Fruit fly (Drosophila melanogaster) whole organism, embryonic: Measurements from ENCODE around the gene U2af50.

ENCODE experiments used
- B-H1 ChIP-seq: fragments of 200-800 bp; sonication (Bioruptor generic); IDR thresholded peaks from 3 replicates; pipeline ENCODE4 v1.3.6; 2022; ENCODE audit warnings: missing biosample characterization, missing genetic modification characterization
- CG1024 ChIP-seq: fragments of 200-800 bp; sonication (Bioruptor generic); IDR thresholded peaks from 2 replicates; pipeline ENCODE4 v1.3.6; 2022; ENCODE audit warnings: missing biosample characterization, missing genetic modification characterization
- CG10959 ChIP-seq: fragments of 200-800 bp; sonication (Bioruptor generic); IDR thresholded peaks from 2 replicates; pipeline ENCODE4 v1.3.6; 2022; ENCODE audit warnings: missing biosample characterization, missing genetic modification characterization
- CG11085 ChIP-seq: fragments of 200-800 bp; sonication (Bioruptor generic); IDR thresholded peaks from 2 replicates; pipeline ENCODE4 v1.3.6; 2022; ENCODE audit warnings: missing biosample characterization, missing genetic modification characterization
- CG11398 ChIP-seq: fragments of 200-800 bp; sonication (Bioruptor generic); optimal IDR thresholded peaks from 2 replicates; lab custom pipeline; 2016; ENCODE audit warnings: missing biosample characterization, missing genetic modification characterization
- CG15269 ChIP-seq: fragments of 200-800 bp; sonication (Bioruptor generic); optimal IDR thresholded peaks from 2 replicates; lab custom pipeline; 2018; ENCODE audit warnings: missing biosample characterization, mild to moderate bottlenecking, missing genetic modification characterization, moderate library complexity
- CG15601 ChIP-seq: fragments of 200-800 bp; sonication (Bioruptor generic); optimal IDR thresholded peaks from 3 replicates; lab custom pipeline; 2019; ENCODE audit warnings: missing biosample characterization, mild to moderate bottlenecking, missing genetic modification characterization, moderate library complexity
- CG18011 ChIP-seq: fragments of 200-800 bp; sonication (Bioruptor generic); optimal IDR thresholded peaks from 2 replicates; lab custom pipeline; 2017; ENCODE audit warnings: missing biosample characterization, missing genetic modification characterization, mild to moderate bottlenecking, moderate library complexity, missing genotype
- CG18262 ChIP-seq: fragments of 200-800 bp; optimal IDR thresholded peaks from 3 replicates; lab custom pipeline; 2019; ENCODE audit warnings: missing biosample characterization, mild to moderate bottlenecking, missing genetic modification characterization, moderate library complexity
- CG2202 ChIP-seq: fragments of 200-800 bp; sonication (Bioruptor generic); optimal IDR thresholded peaks from 2 replicates; lab custom pipeline; 2018; ENCODE audit warnings: missing biosample characterization, mild to moderate bottlenecking, missing genetic modification characterization
- CG5245 ChIP-seq: fragments of 200-800 bp; sonication (Bioruptor generic); optimal IDR thresholded peaks from 3 replicates; lab custom pipeline; 2016; ENCODE audit warnings: missing biosample characterization, missing genetic modification characterization
- CG5953 ChIP-seq: fragments of 200-800 bp; sonication (Bioruptor generic); IDR thresholded peaks from 2 replicates; pipeline ENCODE4 v1.3.6; 2022; ENCODE audit warnings: missing biosample characterization, missing genetic modification characterization
- CG6683 ChIP-seq: fragments of 200-800 bp; sonication (Bioruptor generic); optimal IDR thresholded peaks from 2 replicates; lab custom pipeline; 2017; ENCODE audit warnings: missing biosample characterization, mild to moderate bottlenecking, missing genetic modification characterization, missing genetic modification reagents
- CG6689 ChIP-seq: fragments of 200-800 bp; sonication (Bioruptor generic); IDR thresholded peaks from 2 replicates; pipeline ENCODE4 v1.3.6; 2022; ENCODE audit warnings: missing biosample characterization, missing genetic modification characterization
- CG9437 ChIP-seq: fragments of 200-800 bp; sonication (Bioruptor generic); optimal IDR thresholded peaks from 2 replicates; lab custom pipeline; 2018; ENCODE audit warnings: missing biosample characterization, mild to moderate bottlenecking, missing genetic modification characterization
- CoRest ChIP-seq: fragments of 200-800 bp; sonication (Bioruptor generic); optimal IDR thresholded peaks from 3 replicates; lab custom pipeline; 2018; ENCODE audit warnings: missing biosample characterization, mild to moderate bottlenecking, missing genetic modification characterization, moderate library complexity
- CrebB ChIP-seq: fragments of 200-800 bp; sonication (Bioruptor generic); optimal IDR thresholded peaks from 3 replicates; lab custom pipeline; 2018; ENCODE audit warnings: missing biosample characterization, mild to moderate bottlenecking, missing genetic modification characterization
- D ChIP-seq, 2 experiments: fragments of 200-800 bp in 1 of 2; fragments of >200 bp in 1 of 2; sonication (Bioruptor generic) in 1 of 2; optimal IDR thresholded peaks; 2 replicates in 1 of 2; 3 replicates in 1 of 2; lab custom pipeline; 2017; ENCODE audit warnings: mild to moderate bottlenecking in 1 of 2, missing biosample characterization in 1 of 2, missing genetic modification characterization in 1 of 2, missing genetic modification reagents in 1 of 2
- Doc2 ChIP-seq: fragments of 200-800 bp; sonication (Bioruptor generic); IDR thresholded peaks from 2 replicates; pipeline ENCODE4 v1.3.6; 2022; ENCODE audit warnings: missing biosample characterization, missing genetic modification characterization
- Jarid2 ChIP-seq: fragments of 200-800 bp; sonication (Bioruptor generic); optimal IDR thresholded peaks from 3 replicates; lab custom pipeline; 2017; ENCODE audit warnings: mild to moderate bottlenecking, missing biosample characterization, missing genetic modification reagents, missing genetic modification characterization
- Lhr ChIP-seq: fragments of 200-800 bp; sonication (Bioruptor generic); optimal IDR thresholded peaks from 3 replicates; lab custom pipeline; 2017; ENCODE audit warnings: mild to moderate bottlenecking, missing biosample characterization, missing genetic modification reagents, missing genetic modification characterization
- MBD-R2 ChIP-seq: fragments of 200-800 bp; sonication (Bioruptor generic); IDR thresholded peaks from 2 replicates; pipeline ENCODE4 v1.3.6; 2022; ENCODE audit warnings: missing biosample characterization, missing genetic modification characterization
- Max ChIP-seq: fragments of 200-800 bp; sonication (Bioruptor generic); optimal IDR thresholded peaks from 2 replicates; lab custom pipeline; 2016; ENCODE audit warnings: missing biosample characterization, mild to moderate bottlenecking, missing genetic modification characterization
- NC2β ChIP-seq: fragments of 200-800 bp; sonication (Bioruptor generic); optimal IDR thresholded peaks from 2 replicates; lab custom pipeline; 2016; ENCODE audit warnings: missing biosample characterization, missing genetic modification characterization
- Side ChIP-seq: fragments of 200-800 bp; sonication (Bioruptor generic); optimal IDR thresholded peaks from 2 replicates; lab custom pipeline; 2016; ENCODE audit warnings: missing biosample characterization, missing genetic modification characterization
- Sox100B ChIP-seq: fragments of 200-800 bp; sonication (Bioruptor generic); optimal IDR thresholded peaks from 3 replicates; lab custom pipeline; 2018; ENCODE audit warnings: missing biosample characterization, mild to moderate bottlenecking, missing genetic modification characterization
- Spps ChIP-seq: fragments of 200-800 bp; sonication (Bioruptor generic); optimal IDR thresholded peaks from 2 replicates; lab custom pipeline; 2018; ENCODE audit warnings: missing biosample characterization, mild to moderate bottlenecking, missing genetic modification characterization
- amos ChIP-seq: fragments of 200-800 bp; sonication (Bioruptor generic); IDR thresholded peaks from 2 replicates; pipeline ENCODE4 v1.3.6; 2022; ENCODE audit warnings: missing biosample characterization, missing genetic modification characterization; ENCODE audit not compliant: partially characterized antibody
- ara ChIP-seq: fragments of 200-800 bp; sonication (Bioruptor generic); IDR thresholded peaks from 2 replicates; pipeline ENCODE4 v1.3.6; 2022; ENCODE audit warnings: missing biosample characterization, missing genetic modification characterization
- chif ChIP-seq, 2 experiments: fragments of 200-800 bp; sonication (Bioruptor generic); optimal IDR thresholded peaks; 3 replicates each; lab custom pipeline; 2016; ENCODE audit warnings: missing biosample characterization in 2 of 2, missing genetic modification characterization in 2 of 2
- chn ChIP-seq: fragments of 200-800 bp; sonication (Bioruptor generic); optimal IDR thresholded peaks from 2 replicates; lab custom pipeline; 2016; ENCODE audit warnings: missing biosample characterization, missing genetic modification characterization
- ci ChIP-seq: fragments of 200-800 bp; sonication (Bioruptor generic); IDR thresholded peaks from 3 replicates; pipeline ENCODE4 v1.3.6; 2022; ENCODE audit warnings: missing biosample characterization, missing genetic modification characterization
- da ChIP-seq: fragments of 200-800 bp; sonication (Bioruptor generic); optimal IDR thresholded peaks from 2 replicates; lab custom pipeline; 2016; ENCODE audit warnings: missing biosample characterization, missing genetic modification characterization
- danr ChIP-seq: fragments of 200-800 bp; sonication (Bioruptor generic); IDR thresholded peaks from 2 replicates; pipeline ENCODE4 v1.3.6; 2022; ENCODE audit warnings: missing biosample characterization, missing genetic modification characterization
- emc ChIP-seq: fragments of 200-800 bp; sonication (Bioruptor generic); optimal IDR thresholded peaks from 2 replicates; lab custom pipeline; 2016; ENCODE audit warnings: missing biosample characterization, missing genetic modification characterization
- gem ChIP-seq: fragments of 200-800 bp; sonication (Bioruptor generic); optimal IDR thresholded peaks from 2 replicates; lab custom pipeline; 2019; ENCODE audit warnings: missing biosample characterization, mild to moderate bottlenecking, missing genetic modification characterization, moderate library complexity
- gsb-n ChIP-seq: fragments of 200-800 bp; sonication (Bioruptor generic); optimal IDR thresholded peaks from 3 replicates; lab custom pipeline; 2018; ENCODE audit warnings: missing biosample characterization, mild to moderate bottlenecking, missing genetic modification characterization
- knrl ChIP-seq: fragments of 200-800 bp; sonication (Bioruptor generic); IDR thresholded peaks from 3 replicates; pipeline ENCODE4 v1.3.6; 2022; ENCODE audit warnings: missing biosample characterization, missing genetic modification characterization; ENCODE audit not compliant: partially characterized antibody
- lab ChIP-seq: fragments of 200-800 bp; sonication (Bioruptor generic); optimal IDR thresholded peaks from 3 replicates; lab custom pipeline; 2017; ENCODE audit warnings: missing biosample characterization, missing genetic modification characterization, mild to moderate bottlenecking, moderate library complexity, missing genetic modification reagents
- nom ChIP-seq: fragments of 200-800 bp; sonication (Bioruptor generic); optimal IDR thresholded peaks from 2 replicates; lab custom pipeline; 2017; ENCODE audit warnings: missing biosample characterization, missing genetic modification characterization, mild to moderate bottlenecking, moderate library complexity, missing genetic modification reagents
- pzg ChIP-seq: fragments of 200-800 bp; sonication (Bioruptor generic); optimal IDR thresholded peaks from 3 replicates; lab custom pipeline; 2018; ENCODE audit warnings: missing biosample characterization, mild to moderate bottlenecking, missing genetic modification characterization, moderate library complexity
- slp2 ChIP-seq: fragments of 200-800 bp; sonication (Bioruptor generic); optimal IDR thresholded peaks from 2 replicates; lab custom pipeline; 2016; ENCODE audit warnings: missing biosample characterization, missing genetic modification characterization
- sob ChIP-seq: fragments of 200-800 bp; sonication (Bioruptor generic); IDR thresholded peaks from 2 replicates; pipeline ENCODE4 v1.3.6; 2022; ENCODE audit warnings: missing biosample characterization, missing genetic modification characterization
- stwl ChIP-seq: fragments of 200-800 bp; sonication (Bioruptor generic); optimal IDR thresholded peaks from 3 replicates; lab custom pipeline; 2018; ENCODE audit warnings: missing biosample characterization, mild to moderate bottlenecking, missing genetic modification characterization, moderate library complexity
- tgo ChIP-seq: fragments of 200-800 bp; sonication (Bioruptor generic); IDR thresholded peaks from 3 replicates; pipeline ENCODE4 v1.3.6; 2022; ENCODE audit warnings: missing biosample characterization, missing genetic modification characterization
- unpg ChIP-seq: fragments of 200-800 bp; sonication (Bioruptor generic); optimal IDR thresholded peaks from 3 replicates; lab custom pipeline; 2018; ENCODE audit warnings: missing biosample characterization, mild to moderate bottlenecking, missing genetic modification characterization, moderate library complexity
- wdn ChIP-seq: fragments of 200-800 bp; sonication (Bioruptor generic); IDR thresholded peaks from 2 replicates; pipeline ENCODE4 v1.3.6; 2022; ENCODE audit warnings: missing biosample characterization, missing genetic modification characterization
- wor ChIP-seq: fragments of 200-800 bp; sonication (Bioruptor generic); IDR thresholded peaks from 2 replicates; pipeline ENCODE4 v1.3.6; 2022; ENCODE audit warnings: missing biosample characterization, missing genetic modification characterization
- zen ChIP-seq: fragments of 200-800 bp; sonication (Bioruptor generic); optimal IDR thresholded peaks from 3 replicates; lab custom pipeline; 2018; ENCODE audit warnings: missing biosample characterization, mild to moderate bottlenecking, missing genetic modification characterization, moderate library complexity

Gene U2af50

DNA sequence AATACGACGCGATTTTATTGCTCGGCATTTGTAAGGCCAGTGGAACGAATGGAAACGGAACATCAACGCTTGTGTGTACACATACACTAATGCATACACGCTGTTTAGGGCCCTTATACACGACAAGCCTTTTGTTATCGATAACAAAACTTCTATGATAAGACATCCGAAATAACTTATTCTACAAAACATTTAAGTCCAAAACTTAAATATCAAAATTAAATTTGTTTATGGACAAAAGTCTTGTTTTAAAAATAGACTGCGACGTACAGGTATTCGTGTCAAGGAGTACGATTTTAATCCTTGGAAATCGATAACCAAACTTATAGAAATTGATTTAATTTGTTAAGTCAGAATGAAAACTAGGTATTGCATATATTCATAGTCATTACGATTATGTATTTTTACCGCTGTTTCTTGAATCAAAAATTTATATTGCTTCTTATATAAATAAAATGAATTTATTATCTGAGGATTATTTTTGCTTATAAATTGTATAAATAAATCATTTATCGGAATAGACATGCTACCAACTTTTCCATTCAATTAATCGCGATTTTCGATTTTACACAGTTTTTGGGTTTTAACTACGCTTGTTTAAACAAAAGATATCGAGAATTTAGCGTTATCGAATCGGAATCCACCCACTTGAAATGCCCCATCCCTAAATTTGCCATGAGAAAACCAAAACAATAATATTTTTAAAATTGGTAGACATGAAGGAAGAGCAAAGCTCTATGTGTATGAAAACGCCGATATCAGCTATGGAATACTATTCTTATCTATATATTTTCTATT, 45.6 kb downstream of the U2af50 start, which contains the start of the genes CG9915 and SWIP (continued):
- no peak for TF ChIP-seq CrebB (tag; lab: Kevin White, UChicago)
- TF ChIP-seq ci (GFP tag; lab: Robert Waterston, UW): 0 out of 3 replicates have a peak, but pooled peaks have one; percentile 25
- peak; percentile 4 for TF ChIP-seq CG9437 (GFP tag; lab: Kevin White, UChicago)
- TF ChIP-seq lab (GFP tag; lab: Kevin White, UChicago): no peak
- TF ChIP-seq Max (GFP tag; lab: Kevin White, UChicago): peak; percentile 21
- peak; percentile 60; the same call in 1 of the 2 replicates for TF ChIP-seq amos (GFP tag; lab: Robert Waterston, UW)
- no peak for TF ChIP-seq slp2 (GFP tag; lab: Kevin White, UChicago)
- no peak for TF ChIP-seq CG15601 (tag; lab: Kevin White, UChicago)
- no peak for TF ChIP-seq Lhr (GFP tag; lab: Kevin White, UChicago)
- no peak for TF ChIP-seq gsb-n (tag; lab: Kevin White, UChicago)
- no peak for TF ChIP-seq D (optimal IDR thresholded peaks at IDR 0.05; lab: Kevin White, UChicago)
- no peak for TF ChIP-seq D (GFP tag; optimal IDR thresholded peaks at IDR 0.05; lab: Kevin White, UChicago)
- TF ChIP-seq knrl (GFP tag; lab: Robert Waterston, UW): peak; percentile 12; the same call in 1 of the 3 replicates
- TF ChIP-seq Spps: no peak
- peak; percentile 41 for TF ChIP-seq CoRest
- no peak for TF ChIP-seq CG6683 (GFP tag; lab: Kevin White, UChicago)
- no peak for TF ChIP-seq CG18011 (GFP tag; lab: Kevin White, UChicago)
- TF ChIP-seq Doc2 (GFP tag; lab: Robert Waterston, UW): no peak
- TF ChIP-seq zen (tag; lab: Kevin White, UChicago): peak; percentile 31
- TF ChIP-seq stwl (tag; lab: Kevin White, UChicago): peak; percentile 38
- TF ChIP-seq sob (GFP tag; lab: Robert Waterston, UW): no peak
- no peak for TF ChIP-seq Sox100B
- no peak for TF ChIP-seq CG11085 (GFP tag; lab: Robert Waterston, UW)
- TF ChIP-seq CG6689: no peak
- no peak for TF ChIP-seq chif (GFP tag; optimal IDR thresholded peaks at IDR 0.05; lab: Kevin White, UChicago)
- TF ChIP-seq Side: peak; percentile 18
- TF ChIP-seq CG15269 (tag; lab: Kevin White, UChicago): no peak
- TF ChIP-seq chn (GFP tag; lab: Kevin White, UChicago): no peak
- TF ChIP-seq ara: no peak
- peak; percentile 40 for TF ChIP-seq gem (tag; lab: Kevin White, UChicago)
- no peak for TF ChIP-seq B-H1 (GFP tag; lab: Robert Waterston, UW)
- TF ChIP-seq nom (GFP tag; lab: Kevin White, UChicago): no peak
- peak; percentile 27 for TF ChIP-seq pzg (GFP tag; lab: Kevin White, UChicago)
- TF ChIP-seq CG11398: no peak
- TF ChIP-seq MBD-R2 (GFP tag; lab: Robert Waterston, UW): peak; percentile 27; the same call in 1 of the 2 replicates
- no peak for TF ChIP-seq CG10959
- TF ChIP-seq CG1024 (GFP tag; lab: Robert Waterston, UW): peak; percentile 69
- no peak for TF ChIP-seq danr (GFP tag; lab: Robert Waterston, UW)
- TF ChIP-seq da (GFP tag; lab: Kevin White, UChicago): no peak
- no peak for TF ChIP-seq CG5245 (GFP tag; lab: Kevin White, UChicago)
- TF ChIP-seq wdn (GFP tag; lab: Robert Waterston, UW): no peak
- no peak for TF ChIP-seq Jarid2 (GFP tag; lab: Kevin White, UChicago)
- TF ChIP-seq emc (GFP tag; lab: Kevin White, UChicago): no peak
- no peak for TF ChIP-seq wor (GFP tag; lab: Robert Waterston, UW)
- TF ChIP-seq CG2202 (tag; lab: Kevin White, UChicago): no peak
- peak; percentile 7 for TF ChIP-seq unpg
- TF ChIP-seq tgo (GFP tag; lab: Robert Waterston, UW): no peak
- no peak for TF ChIP-seq NC2β (GFP tag; lab: Kevin White, UChicago)
- no peak for TF ChIP-seq CG5953 (GFP tag; lab: Robert Waterston, UW)
- TF ChIP-seq CG18262 (tag; lab: Kevin White, UChicago): peak; percentile 34
